Worm (Caenorhabditis elegans): ENCODE measurements around the gene T25B9.6.
A peak's percentile ranks its signal among the peaks of the same experiment; 100 is the strongest.

The T25B9.6 gene

DNA sequence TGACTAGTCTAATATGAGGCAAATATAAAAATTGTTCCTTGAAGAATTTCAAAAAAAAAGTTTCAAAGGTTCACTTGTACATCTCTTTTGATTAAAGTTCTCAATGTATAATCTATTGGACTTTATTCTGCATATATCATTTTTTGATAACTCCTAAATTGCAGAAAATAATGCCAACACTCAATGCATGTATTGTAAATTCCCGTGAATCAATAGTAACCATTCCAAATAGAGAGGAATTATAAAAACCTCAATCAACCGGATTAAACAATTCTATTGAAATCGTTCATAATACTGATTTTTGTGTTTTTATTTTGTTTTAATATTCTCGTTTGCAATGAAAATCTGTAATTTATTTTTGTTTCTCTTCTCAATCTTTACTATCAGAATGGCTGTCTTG, 7.1 kb downstream of the T25B9.6 start, which contains the start of gene T25B9.12:
T25B9.12 (plus strand) TSS at position 301 of the 400 bp plus-strand sequence.
- TF ChIP-seq nhr-41 (GFP tag; IDR thresholded peaks at IDR 0.05) (no peak), zip-11 (GFP tag; IDR thresholded peaks at IDR 0.05) (no peak), dmd-9 (GFP tag; IDR thresholded peaks at IDR 0.05) (no peak), lin-13 (GFP tag; optimal IDR thresholded peaks at IDR 0.05) (no peak), hif-1 (tag; optimal IDR thresholded peaks at IDR 0.05) (no peak), lin-39 (tag; optimal IDR thresholded peaks at IDR 0.05) (no peak), pqm-1 (tag; optimal IDR thresholded peaks at IDR 0.05) (no peak), hlh-11 (tag; optimal IDR thresholded peaks at IDR 0.05) (no peak), Y75B8A.6 (GFP tag; IDR thresholded peaks at IDR 0.05) (no peak), aly-2 (tag; optimal IDR thresholded peaks at IDR 0.05) (no peak), nhr-25 (tag; optimal IDR thresholded peaks at IDR 0.05; ENCODE audit: borderline replicate concordance, insufficient read depth) (no peak), attf-4 (tag; optimal IDR thresholded peaks at IDR 0.05) (no peak), gei-8 (GFP tag; optimal IDR thresholded peaks at IDR 0.05) (no peak), F37D6.2 (tag; optimal IDR thresholded peaks at IDR 0.05) (no peak), nhr-48 (tag; optimal IDR thresholded peaks at IDR 0.05) (no peak), T20F7.1 (GFP tag; optimal IDR thresholded peaks at IDR 0.05) (no peak), mdt-29 (GFP tag; IDR thresholded peaks at IDR 0.05) (no peak), mxl-2 (GFP tag; conservative IDR thresholded peaks at IDR 0.05) (no peak)

DNA sequence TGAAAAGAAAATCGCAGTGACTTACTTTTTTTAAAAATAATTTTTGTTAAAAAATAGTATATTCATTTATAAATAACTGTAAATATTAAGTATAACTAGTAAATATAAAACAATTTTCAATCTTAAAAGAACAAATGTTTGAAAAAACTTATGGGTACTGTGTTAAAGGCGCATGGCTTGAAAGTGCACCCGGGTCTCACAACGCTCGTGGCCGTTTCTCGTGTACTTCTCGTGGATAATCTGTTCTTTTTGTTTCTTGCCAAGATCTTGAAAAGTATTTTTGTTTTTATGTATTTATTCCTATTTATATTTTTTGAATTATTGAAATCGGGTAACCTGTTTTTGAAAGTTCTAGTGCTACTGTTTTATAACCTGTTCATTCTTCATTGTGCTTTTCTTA, 8.1 kb downstream of the T25B9.6 start:
- TF ChIP-seq daf-8 (GFP tag; IDR thresholded peaks at IDR 0.05) (no peak), dmd-9 (GFP tag; IDR thresholded peaks at IDR 0.05) (no peak), nhr-28 (tag; optimal IDR thresholded peaks at IDR 0.05) (no peak), mes-2 (tag; optimal IDR thresholded peaks at IDR 0.05; ENCODE audit: poor library complexity, severe bottlenecking) (peak; percentile 30), ztf-7 (tag; optimal IDR thresholded peaks at IDR 0.05) (no peak), vab-7 (GFP tag; IDR thresholded peaks at IDR 0.05) (no peak), F49E8.2 (tag; optimal IDR thresholded peaks at IDR 0.05; ENCODE audit: borderline replicate concordance) (peak; percentile 16), nhr-11 (tag; optimal IDR thresholded peaks at IDR 0.05) (no peak), unc-130 (GFP tag; optimal IDR thresholded peaks at IDR 0.05) (peak; percentile 32), Y105C5A.15 (GFP tag; IDR thresholded peaks at IDR 0.05) (no peak), snpc-1.2 (GFP tag; IDR thresholded peaks at IDR 0.05) (peak; percentile 83)

DNA sequence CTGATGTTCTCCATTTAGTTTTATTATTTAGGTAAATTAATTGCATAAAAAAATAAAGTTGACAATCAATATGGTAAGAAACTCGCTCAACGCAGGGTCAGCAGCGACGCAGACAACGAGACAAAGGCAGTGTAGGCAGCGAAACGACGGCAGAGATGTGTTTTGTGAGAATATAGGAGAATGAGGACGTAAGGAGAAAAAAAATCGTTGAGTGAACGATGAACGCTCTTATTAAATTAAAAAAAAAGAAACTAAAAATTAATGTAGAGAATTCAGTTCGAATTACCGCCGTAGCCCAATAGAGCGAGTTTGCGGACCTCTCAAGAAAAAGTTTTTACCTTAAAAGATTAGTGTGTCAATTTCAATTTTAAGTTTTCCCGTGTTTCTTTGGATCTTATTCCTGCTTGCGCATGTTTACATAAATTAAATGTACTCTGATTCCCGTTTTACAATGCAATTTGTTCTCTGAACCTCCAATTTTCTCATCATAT, 10.2 kb downstream of the T25B9.6 start, which contains the start of gene T25B9.8:
T25B9.8 (minus strand) TSS at position 51 of the 491 bp plus-strand sequence.
- TF ChIP-seq lin-38 (GFP tag; IDR thresholded peaks at IDR 0.05): peak; percentile 30
- TF ChIP-seq daf-16 (GFP tag; optimal IDR thresholded peaks at IDR 0.05): no peak
- TF ChIP-seq daf-16 (tag; optimal IDR thresholded peaks at IDR 0.05): no peak
- peak; percentile 69 for TF ChIP-seq aha-1 (tag)
- no peak for TF ChIP-seq madf-5 (GFP tag; IDR thresholded peaks at IDR 0.05)

DNA sequence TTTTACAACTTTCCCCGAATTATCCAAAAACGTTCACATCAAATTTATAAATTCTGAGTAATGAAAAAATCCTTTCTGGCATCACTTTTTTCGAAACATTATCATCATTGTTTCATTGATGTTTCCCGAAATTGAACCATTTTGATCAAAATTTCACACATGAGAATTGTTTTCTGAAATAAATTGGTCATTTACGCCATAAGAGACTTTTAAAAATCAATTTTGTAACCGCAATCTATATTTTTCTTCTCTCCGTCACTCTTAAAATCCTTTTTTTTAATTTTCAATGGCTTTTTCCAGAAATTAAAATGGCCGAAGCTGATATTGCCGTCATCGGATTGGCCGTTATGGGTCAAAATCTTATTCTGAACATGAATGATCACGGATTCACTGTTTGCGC, 11.4 kb downstream of the T25B9.6 start, which contains the start of gene T25B9.9:
T25B9.9 (plus strand) TSS at position 301 of the 400 bp plus-strand sequence.
- peak in 1 of 2 experiments; percentile 35 for TF ChIP-seq unc-62 (GFP tag; optimal IDR thresholded peaks at IDR 0.05 in 1 of 2)
- no peak for TF ChIP-seq unc-62 (tag; optimal IDR thresholded peaks at IDR 0.05)
- TF ChIP-seq unc-39 (tag; optimal IDR thresholded peaks at IDR 0.05): no peak
